Fruit fly (Drosophila melanogaster) whole organism, embryonic: ENCODE data around the gene CG5790.

Experiments
- ATbp ChIP-seq: fragments of 200-800 bp; sonication (Bioruptor generic); optimal IDR thresholded peaks from 2 replicates; lab custom pipeline; 2017; ENCODE audit warnings: missing biosample characterization, mild to moderate bottlenecking, missing genetic modification characterization, missing genetic modification reagents
- Atf-2 ChIP-seq: fragments of 200-800 bp; sonication (Bioruptor generic); optimal IDR thresholded peaks from 2 replicates; lab custom pipeline; 2016; ENCODE audit warnings: missing biosample characterization, missing genetic modification characterization
- CG1024 ChIP-seq: fragments of 200-800 bp; sonication (Bioruptor generic); IDR thresholded peaks from 2 replicates; pipeline ENCODE4 v1.3.6; 2022; ENCODE audit warnings: missing biosample characterization, missing genetic modification characterization
- CG11093 ChIP-seq: fragments of 200-800 bp; sonication (Bioruptor generic); IDR thresholded peaks from 3 replicates; pipeline ENCODE4 v1.3.6; 2022; ENCODE audit warnings: missing biosample characterization, missing genetic modification characterization
- CG11247 ChIP-seq: fragments of 200-800 bp; sonication (Bioruptor generic); IDR thresholded peaks from 2 replicates; pipeline ENCODE4 v1.3.6; 2022; ENCODE audit warnings: missing biosample characterization, missing genetic modification characterization
- CG11398 ChIP-seq: fragments of 200-800 bp; sonication (Bioruptor generic); optimal IDR thresholded peaks from 2 replicates; lab custom pipeline; 2016; ENCODE audit warnings: missing biosample characterization, missing genetic modification characterization
- CG11504 ChIP-seq: fragments of 200-800 bp; sonication (Bioruptor generic); optimal IDR thresholded peaks from 3 replicates; lab custom pipeline; 2019; ENCODE audit warnings: missing biosample characterization, mild to moderate bottlenecking, missing genetic modification characterization, moderate library complexity
- CG12219 ChIP-seq: fragments of 200-800 bp; sonication (Bioruptor generic); optimal IDR thresholded peaks from 3 replicates; lab custom pipeline; 2018; ENCODE audit warnings: missing biosample characterization, mild to moderate bottlenecking, missing genetic modification characterization
- CG16815 ChIP-seq: fragments of 200-800 bp; sonication (Bioruptor generic); optimal IDR thresholded peaks from 3 replicates; lab custom pipeline; 2017; ENCODE audit warnings: missing biosample characterization, mild to moderate bottlenecking, missing genetic modification characterization
- CG17328 ChIP-seq: fragments of 200-800 bp; sonication (Bioruptor generic); IDR thresholded peaks from 2 replicates; pipeline ENCODE4 v1.3.6; 2022; ENCODE audit warnings: missing biosample characterization, missing genetic modification characterization
- CG1832 ChIP-seq: fragments of 200-800 bp; sonication (Bioruptor generic); optimal IDR thresholded peaks from 2 replicates; lab custom pipeline; 2017; ENCODE audit warnings: missing biosample characterization, mild to moderate bottlenecking, missing genetic modification characterization, inconsistent platforms
- CG34422 ChIP-seq: fragments of 200-800 bp; sonication (Bioruptor generic); IDR thresholded peaks from 3 replicates; pipeline ENCODE4 v1.3.6; 2022; ENCODE audit warnings: missing biosample characterization, missing genetic modification characterization
- CG7357 ChIP-seq: fragments of 200-800 bp; sonication (Bioruptor generic); IDR thresholded peaks from 3 replicates; pipeline ENCODE4 v1.3.6; 2022; ENCODE audit warnings: missing biosample characterization, missing genetic modification characterization
- Dfd ChIP-seq, 2 experiments: fragments of >200 bp; optimal IDR thresholded peaks; 2 replicates each; lab custom pipeline; 2017; ENCODE audit warnings: missing biosample characterization in 2 of 2, missing genetic modification characterization in 2 of 2
- Doc2 ChIP-seq: fragments of 200-800 bp; sonication (Bioruptor generic); IDR thresholded peaks from 2 replicates; pipeline ENCODE4 v1.3.6; 2022; ENCODE audit warnings: missing biosample characterization, missing genetic modification characterization
- Drgx ChIP-seq: fragments of 200-800 bp; sonication (Bioruptor generic); IDR thresholded peaks from 2 replicates; pipeline ENCODE4 v1.3.6; 2022; ENCODE audit warnings: missing biosample characterization, missing genetic modification characterization
- Gug ChIP-seq: fragments of 200-800 bp; sonication (Bioruptor generic); IDR thresholded peaks from 4 replicates; pipeline ENCODE4 v1.3.6; 2022; ENCODE audit warnings: missing biosample characterization, missing genetic modification characterization
- HLH54F ChIP-seq: fragments of 200-800 bp; sonication (Bioruptor generic); optimal IDR thresholded peaks from 3 replicates; lab custom pipeline; 2016; ENCODE audit warnings: missing biosample characterization, missing genetic modification characterization
- Hr3 ChIP-seq: fragments of 200-800 bp; sonication (Bioruptor generic); optimal IDR thresholded peaks from 3 replicates; lab custom pipeline; 2016; ENCODE audit warnings: missing biosample characterization, missing genetic modification characterization
- Hr51 ChIP-seq, 2 experiments: fragments of 200-800 bp; sonication (Bioruptor generic); optimal IDR thresholded peaks; 2 replicates in 1 of 2; 3 replicates in 1 of 2; lab custom pipeline; 2016 to 2018; ENCODE audit warnings: missing biosample characterization in 2 of 2, missing genetic modification characterization in 2 of 2, mild to moderate bottlenecking in 1 of 2, moderate library complexity in 1 of 2
- Hsf ChIP-seq: fragments of 200-800 bp; sonication (Bioruptor generic); optimal IDR thresholded peaks from 3 replicates; lab custom pipeline; 2016; ENCODE audit warnings: missing biosample characterization, missing genetic modification characterization
- Lpt ChIP-seq: fragments of >200 bp; optimal IDR thresholded peaks from 2 replicates; lab custom pipeline; 2018; ENCODE audit warnings: missing biosample characterization, missing genetic modification characterization
- NfI ChIP-seq: fragments of 200-800 bp; sonication (Bioruptor generic); optimal IDR thresholded peaks from 3 replicates; lab custom pipeline; 2018; ENCODE audit warnings: missing biosample characterization, mild to moderate bottlenecking, missing genetic modification characterization, moderate library complexity
- Ssrp ChIP-seq: fragments of 200-800 bp; sonication (Bioruptor generic); optimal IDR thresholded peaks from 2 replicates; lab custom pipeline; 2018; ENCODE audit warnings: missing biosample characterization, mild to moderate bottlenecking, missing genetic modification characterization, moderate library complexity
- abd-A ChIP-seq: fragments of 200-800 bp; sonication (Bioruptor generic); optimal IDR thresholded peaks from 3 replicates; lab custom pipeline; 2019; ENCODE audit warnings: missing biosample characterization, mild to moderate bottlenecking, missing genetic modification characterization, moderate library complexity
- ap ChIP-seq: fragments of 200-800 bp; sonication (Bioruptor generic); IDR thresholded peaks from 2 replicates; pipeline ENCODE4 v1.3.6; 2022; ENCODE audit warnings: missing biosample characterization, missing genetic modification characterization
- az2 ChIP-seq: fragments of 200-800 bp; sonication (Bioruptor generic); optimal IDR thresholded peaks from 3 replicates; lab custom pipeline; 2016; ENCODE audit warnings: missing biosample characterization, missing genetic modification characterization
- btn ChIP-seq: fragments of 200-800 bp; sonication (Bioruptor generic); optimal IDR thresholded peaks from 2 replicates; lab custom pipeline; 2016; ENCODE audit warnings: missing biosample characterization, missing genetic modification characterization
- cas ChIP-seq: fragments of 200-800 bp; sonication (Bioruptor generic); IDR thresholded peaks from 2 replicates; pipeline ENCODE4 v1.3.6; 2022; ENCODE audit warnings: missing biosample characterization, missing genetic modification characterization
- caup ChIP-seq: fragments of 200-800 bp; sonication (Bioruptor generic); optimal IDR thresholded peaks from 3 replicates; lab custom pipeline; 2017; ENCODE audit warnings: missing biosample characterization, mild to moderate bottlenecking, missing genetic modification characterization, moderate library complexity; ENCODE audit not compliant: severe bottlenecking
- chm ChIP-seq: fragments of 200-800 bp; sonication (Bioruptor generic); IDR thresholded peaks from 2 replicates; pipeline ENCODE4 v1.3.6; 2022; ENCODE audit warnings: missing biosample characterization, missing genetic modification characterization
- chn ChIP-seq: fragments of 200-800 bp; sonication (Bioruptor generic); optimal IDR thresholded peaks from 2 replicates; lab custom pipeline; 2016; ENCODE audit warnings: missing biosample characterization, missing genetic modification characterization
- croc ChIP-seq: fragments of 200-800 bp; sonication (Bioruptor generic); conservative IDR thresholded peaks from 3 replicates; pipeline ENCODE4 v1.3.6; 2022; ENCODE audit warnings: missing biosample characterization, missing genetic modification characterization
- ftz-f1 ChIP-seq: fragments of 200-800 bp; sonication (Bioruptor generic); optimal IDR thresholded peaks from 2 replicates; lab custom pipeline; 2016; ENCODE audit warnings: missing biosample characterization, missing genetic modification characterization
- gem ChIP-seq: fragments of 200-800 bp; sonication (Bioruptor generic); optimal IDR thresholded peaks from 2 replicates; lab custom pipeline; 2019; ENCODE audit warnings: missing biosample characterization, mild to moderate bottlenecking, missing genetic modification characterization, moderate library complexity
- lab ChIP-seq: fragments of 200-800 bp; sonication (Bioruptor generic); optimal IDR thresholded peaks from 3 replicates; lab custom pipeline; 2017; ENCODE audit warnings: missing biosample characterization, missing genetic modification characterization, mild to moderate bottlenecking, moderate library complexity, missing genetic modification reagents
- lilli ChIP-seq: fragments of 200-800 bp; sonication (Bioruptor generic); optimal IDR thresholded peaks from 3 replicates; lab custom pipeline; 2016; ENCODE audit warnings: missing biosample characterization, missing genetic modification characterization
- nom ChIP-seq: fragments of 200-800 bp; sonication (Bioruptor generic); optimal IDR thresholded peaks from 2 replicates; lab custom pipeline; 2017; ENCODE audit warnings: missing biosample characterization, missing genetic modification characterization, mild to moderate bottlenecking, moderate library complexity, missing genetic modification reagents
- pnt ChIP-seq: fragments of 200-800 bp; sonication (Bioruptor generic); optimal IDR thresholded peaks from 3 replicates; lab custom pipeline; 2016; ENCODE audit warnings: missing biosample characterization, missing genetic modification characterization
- row ChIP-seq: fragments of 200-800 bp; sonication (Bioruptor generic); IDR thresholded peaks from 3 replicates; pipeline ENCODE4 v1.3.6; 2022; ENCODE audit warnings: missing biosample characterization, missing genetic modification characterization
- sc ChIP-seq, 3 experiments: fragments of >200 bp in 2 of 3; fragments of 200-800 bp in 1 of 3; sonication (Bioruptor generic) in 1 of 3; optimal IDR thresholded peaks; 2 replicates in 2 of 3; 3 replicates in 1 of 3; lab custom pipeline; 2017; ENCODE audit warnings: mild to moderate bottlenecking in 1 of 3, missing biosample characterization in 1 of 3, missing genetic modification characterization in 1 of 3, missing genetic modification reagents in 1 of 3
- seq ChIP-seq: fragments of 200-800 bp; sonication (Bioruptor generic); IDR thresholded peaks from 2 replicates; pipeline ENCODE4 v1.3.6; 2022; ENCODE audit warnings: missing biosample characterization, missing genetic modification characterization
- shn ChIP-seq: fragments of 200-800 bp; sonication (Bioruptor generic); optimal IDR thresholded peaks from 3 replicates; lab custom pipeline; 2016; ENCODE audit warnings: missing biosample characterization, missing genetic modification characterization
- sima ChIP-seq: fragments of 200-800 bp; sonication (Bioruptor generic); optimal IDR thresholded peaks from 2 replicates; lab custom pipeline; 2016; ENCODE audit warnings: missing biosample characterization, missing genetic modification characterization
- ttk ChIP-seq: fragments of 200-800 bp; sonication (Bioruptor generic); IDR thresholded peaks from 2 replicates; pipeline ENCODE4 v2.1.2; 2022; ENCODE audit warnings: missing biosample characterization, missing genetic modification characterization
- tx ChIP-seq: fragments of 200-800 bp; sonication (Bioruptor generic); optimal IDR thresholded peaks from 2 replicates; lab custom pipeline; 2016; ENCODE audit warnings: missing biosample characterization, missing genetic modification characterization
- unc-4 ChIP-seq: fragments of 200-800 bp; sonication (Bioruptor generic); IDR thresholded peaks from 2 replicates; pipeline ENCODE4 v1.3.6; 2022; ENCODE audit warnings: missing biosample characterization, missing genetic modification characterization; ENCODE audit not compliant: partially characterized antibody
- unpg ChIP-seq: fragments of 200-800 bp; sonication (Bioruptor generic); optimal IDR thresholded peaks from 3 replicates; lab custom pipeline; 2018; ENCODE audit warnings: missing biosample characterization, mild to moderate bottlenecking, missing genetic modification characterization, moderate library complexity
- vnd ChIP-seq: fragments of 200-800 bp; sonication (Bioruptor generic); IDR thresholded peaks from 3 replicates; pipeline ENCODE4 v1.3.6; 2022; ENCODE audit warnings: missing biosample characterization, missing genetic modification characterization; ENCODE audit not compliant: partially characterized antibody
- z ChIP-seq: fragments of 200-800 bp; sonication (Bioruptor generic); IDR thresholded peaks from 3 replicates; pipeline ENCODE4 v1.3.6; 2022; ENCODE audit warnings: missing biosample characterization, missing genetic modification characterization

CG5790 gene

dm6 chr2L:18328737-18329136 lies 34.1 kb downstream of the CG5790 start (continued):
- no peak for TF ChIP-seq vnd (GFP tag; lab: Robert Waterston, UW)
- TF ChIP-seq gem (tag; lab: Kevin White, UChicago), result peak; percentile 63
- TF ChIP-seq pnt (GFP tag; lab: Kevin White, UChicago), result peak; percentile 47
- no peak for TF ChIP-seq Doc2 (GFP tag; lab: Robert Waterston, UW)
- TF ChIP-seq seq, result 0 out of 2 replicates have a peak, but pooled peaks have one; percentile 39
- peak; percentile 17 for TF ChIP-seq chn (GFP tag; lab: Kevin White, UChicago)
- TF ChIP-seq CG1024 (GFP tag; lab: Robert Waterston, UW), result peak; percentile 32; the same call in 1 of the 2 replicates
- TF ChIP-seq ap (GFP tag; lab: Robert Waterston, UW), result peak; percentile 46; the same call in 1 of the 2 replicates
- TF ChIP-seq chm (GFP tag; lab: Robert Waterston, UW), result no peak
- TF ChIP-seq tx (GFP tag; lab: Kevin White, UChicago), result peak; percentile 24
- no peak for TF ChIP-seq CG1832 (GFP tag; lab: Kevin White, UChicago)
- 0 out of 3 replicates have a peak, but pooled peaks have one; percentile 41 for TF ChIP-seq CG11093 (GFP tag; lab: Robert Waterston, UW)
- no peak for TF ChIP-seq unc-4 (GFP tag; lab: Robert Waterston, UW)
- 0 out of 3 replicates have a peak, but pooled peaks have one; percentile 6 for TF ChIP-seq CG7357
- no peak for TF ChIP-seq caup (GFP tag; lab: Kevin White, UChicago)
- no peak for TF ChIP-seq z (GFP tag; lab: Robert Waterston, UW)
- TF ChIP-seq CG34422 (GFP tag; lab: Robert Waterston, UW), result no peak
- peak; percentile 67 for TF ChIP-seq ATbp (GFP tag; lab: Kevin White, UChicago)
- TF ChIP-seq row (GFP tag; lab: Robert Waterston, UW), result peak; percentile 58; the same call in 2 of the 3 replicates
- peak; percentile 62 for TF ChIP-seq CG17328
- no peak for TF ChIP-seq croc (GFP tag; lab: Robert Waterston, UW)
- TF ChIP-seq Ssrp (tag; lab: Kevin White, UChicago), result no peak
- TF ChIP-seq Lpt (GFP tag; lab: Kevin White, UChicago), result no peak
- TF ChIP-seq Hr51 (GFP tag; optimal IDR thresholded peaks at IDR 0.05; lab: Kevin White, UChicago), result peak in 1 of 2 experiments; percentile 41
- TF ChIP-seq sima (GFP tag; lab: Kevin White, UChicago), result no peak
- peak; percentile 45 for TF ChIP-seq Hsf (GFP tag; lab: Kevin White, UChicago)
- TF ChIP-seq Dfd (GFP tag; optimal IDR thresholded peaks at IDR 0.05; lab: Kevin White, UChicago), result no peak
- peak; percentile 84 for TF ChIP-seq Drgx (GFP tag; lab: Robert Waterston, UW)
- no peak for TF ChIP-seq nom (GFP tag; lab: Kevin White, UChicago)
- peak; percentile 40; the same call in 1 of the 2 replicates for TF ChIP-seq ttk (GFP tag; lab: Robert Waterston, UW)
- TF ChIP-seq btn (GFP tag; lab: Kevin White, UChicago), result no peak
- no peak for TF ChIP-seq Hr3
- no peak for TF ChIP-seq sc (optimal IDR thresholded peaks at IDR 0.05; lab: Kevin White, UChicago)
- TF ChIP-seq sc (GFP tag; optimal IDR thresholded peaks at IDR 0.05; lab: Kevin White, UChicago), result peak; percentile 54
- no peak for TF ChIP-seq abd-A
- TF ChIP-seq unpg (GFP tag; lab: Kevin White, UChicago), result peak; percentile 60
- TF ChIP-seq shn (GFP tag; lab: Kevin White, UChicago), result peak; percentile 21
- TF ChIP-seq NfI (GFP tag; lab: Kevin White, UChicago), result peak; percentile 39
- TF ChIP-seq CG11504 (tag; lab: Kevin White, UChicago), result peak; percentile 63
- 0 out of 4 replicates have a peak, but pooled peaks have one; percentile 32 for TF ChIP-seq Gug (GFP tag; lab: Robert Waterston, UW)
- TF ChIP-seq lilli (GFP tag; lab: Kevin White, UChicago), result peak; percentile 14
- TF ChIP-seq lab (GFP tag; lab: Kevin White, UChicago), result peak; percentile 50
- TF ChIP-seq CG12219, result peak; percentile 38
- TF ChIP-seq CG11247 (GFP tag; lab: Robert Waterston, UW), result 0 out of 2 replicates have a peak, but pooled peaks have one; percentile 52
- no peak for TF ChIP-seq ftz-f1 (GFP tag; lab: Kevin White, UChicago)
- TF ChIP-seq CG16815, result no peak
- TF ChIP-seq az2 (GFP tag; lab: Kevin White, UChicago), result peak; percentile 29
- TF ChIP-seq cas, result no peak
- TF ChIP-seq HLH54F (GFP tag; lab: Kevin White, UChicago), result no peak
- TF ChIP-seq CG11398 (GFP tag; lab: Kevin White, UChicago), result peak; percentile 4
- peak; percentile 8 for TF ChIP-seq Atf-2 (GFP tag; lab: Kevin White, UChicago)
